Worm (Caenorhabditis elegans) whole organism, young adult: ENCODE measurements around the gene Y62E10A.19.

Experiments used
- B0035.1 ChIP-seq: sonication (generic microtip); optimal IDR thresholded peaks from 2 replicates; lab custom pipeline; 2016; ENCODE audit warnings: missing genetic modification characterization, mild to moderate bottlenecking, missing compliant biosample characterization, missing genotype, missing genetic modification reagents
- cebp-2 ChIP-seq: fragments of 200-800 bp; sonication (Bioruptor generic); IDR thresholded peaks from 2 replicates; pipeline ENCODE4 v1.3.6; 2022; ENCODE audit warnings: missing genetic modification characterization, missing compliant biosample characterization
- ekl-4 ChIP-seq: fragments of 200-800 bp; sonication (Bioruptor generic); IDR thresholded peaks from 2 replicates; pipeline ENCODE4 v1.3.6; 2022; ENCODE audit warnings: missing genetic modification reagents, missing genetic modification characterization, missing compliant biosample characterization
- lag-1 ChIP-seq: fragments of 200-800 bp; sonication (Bioruptor generic); IDR thresholded peaks from 2 replicates; pipeline ENCODE4 v1.3.6; 2022; ENCODE audit warnings: missing genetic modification reagents, missing genetic modification characterization, missing compliant biosample characterization
- mxl-1 ChIP-seq: sonication (generic microtip); optimal IDR thresholded peaks from 2 replicates; lab custom pipeline; 2016; ENCODE audit warnings: missing genetic modification characterization, missing compliant biosample characterization
- nfya-1 ChIP-seq: sonication (generic microtip); optimal IDR thresholded peaks from 2 replicates; lab custom pipeline; 2017; ENCODE audit warnings: antibody characterized with exemption, missing compliant biosample characterization, missing genetic modification characterization, borderline replicate concordance; ENCODE audit not compliant: insufficient read depth
- nfya-2 ChIP-seq: fragments of 200-800 bp; sonication (Bioruptor generic); IDR thresholded peaks from 2 replicates; pipeline ENCODE4 v1.3.6; 2022; ENCODE audit warnings: missing genetic modification reagents, missing genetic modification characterization, missing compliant biosample characterization
- nhr-120 ChIP-seq: fragments of 200-800 bp; sonication (Bioruptor generic); IDR thresholded peaks from 2 replicates; pipeline ENCODE4 v1.3.6; 2022; ENCODE audit warnings: missing genetic modification characterization, missing compliant biosample characterization
- pha-4 ChIP-seq: fragments of 150-350 bp; sonication (generic microtip); optimal IDR thresholded peaks from 2 replicates; lab custom pipeline; 2014; ENCODE audit warnings: missing biosample characterization, missing genetic modification reagents, missing genetic modification characterization
- unc-130 ChIP-seq: sonication (generic microtip); optimal IDR thresholded peaks from 2 replicates; lab custom pipeline; 2016; ENCODE audit warnings: missing genetic modification reagents, missing genetic modification characterization, missing compliant biosample characterization

DNA sequence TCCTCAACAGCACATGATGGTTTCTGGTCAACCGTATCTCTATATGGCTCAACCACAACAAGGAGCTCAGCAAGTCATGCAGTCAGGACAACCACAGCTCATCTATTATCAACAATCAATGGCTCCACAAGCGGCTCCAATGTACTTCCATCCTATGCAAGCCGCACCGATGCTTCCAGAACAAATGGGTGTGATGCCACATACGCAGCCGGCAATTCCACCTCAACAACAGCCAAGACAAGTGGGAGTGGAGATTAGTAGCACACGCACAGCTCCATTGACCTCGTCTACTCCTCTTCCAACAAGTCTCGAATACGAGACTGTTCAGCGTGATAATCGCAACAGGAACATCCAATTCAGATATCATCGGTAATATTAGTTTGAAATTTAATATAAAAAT lies 54.1 kb downstream of the Y62E10A.19 start:
- TF ChIP-seq B0035.1 (tag; lab: Kevin White, UChicago) (no peak), unc-130 (GFP tag; lab: Kevin White, UChicago) (no peak), mxl-1 (tag; lab: Kevin White, UChicago) (no peak), nfya-1 (no peak), cebp-2 (GFP tag; lab: Robert Waterston, UW) (no peak), ekl-4 (no peak), nhr-120 (GFP tag; lab: Robert Waterston, UW) (no peak), nfya-2 (GFP tag; lab: Robert Waterston, UW) (no peak), lag-1 (GFP tag; lab: Robert Waterston, UW) (no peak), pha-4 (tag; lab: Kevin White, UChicago) (no peak)
